Worm (Caenorhabditis elegans) whole organism, mixed stage, embryonic: ENCODE results near the gene rbmx-2.

Experiments
- blmp-1 ChIP-seq: fragments of 150-350 bp; optimal IDR thresholded peaks from 2 replicates; lab custom pipeline; 2014; ENCODE audit warnings: missing biosample characterization, missing genetic modification characterization
- ces-1 ChIP-seq: fragments of 150-350 bp; optimal IDR thresholded peaks from 2 replicates; lab custom pipeline; 2014; ENCODE audit warnings: missing biosample characterization, missing genetic modification reagents, missing genetic modification characterization
- lsy-2 ChIP-seq: fragments of 150-350 bp; optimal IDR thresholded peaks from 2 replicates; lab custom pipeline; 2014; ENCODE audit warnings: missing biosample characterization, missing genetic modification characterization
- mep-1 ChIP-seq: fragments of 150-350 bp; optimal IDR thresholded peaks from 2 replicates; lab custom pipeline; 2017; ENCODE audit warnings: missing biosample characterization, missing genetic modification reagents, missing genetic modification characterization, inconsistent platforms
- nhr-28 ChIP-seq: fragments of 150-350 bp; optimal IDR thresholded peaks from 2 replicates; lab custom pipeline; 2014; ENCODE audit warnings: missing biosample characterization, missing genetic modification characterization
- pha-4 ChIP-seq: fragments of 150-350 bp; optimal IDR thresholded peaks from 2 replicates; lab custom pipeline; 2018; ENCODE audit warnings: missing biosample characterization, missing genetic modification reagents, missing genetic modification characterization
- snpc-4 ChIP-seq: fragments of 150-350 bp; optimal IDR thresholded peaks from 2 replicates; lab custom pipeline; 2014; ENCODE audit warnings: missing biosample characterization, missing genetic modification characterization
- unc-39 ChIP-seq: fragments of 150-350 bp; optimal IDR thresholded peaks from 2 replicates; lab custom pipeline; 2014; ENCODE audit warnings: missing biosample characterization, missing genetic modification characterization
- unc-62 ChIP-seq: fragments of 150-350 bp; optimal IDR thresholded peaks from 2 replicates; lab custom pipeline; 2014; ENCODE audit warnings: missing biosample characterization, missing genetic modification reagents, missing genetic modification characterization

- TF ChIP-seq ces-1 (GFP tag; lab: Kevin White, UChicago) (no peak), nhr-28 (tag; lab: Kevin White, UChicago) (no peak), mep-1 (no peak), snpc-4 (tag; lab: Kevin White, UChicago) (no peak), lsy-2 (tag; lab: Kevin White, UChicago) (no peak), blmp-1 (tag; lab: Kevin White, UChicago) (no peak), pha-4 (tag; lab: Kevin White, UChicago) (no peak), unc-62 (GFP tag; lab: Kevin White, UChicago) (no peak), unc-39 (tag; lab: Kevin White, UChicago) (no peak)
Measured at ce11 chrII:6147131-6147530, 49.6 kb downstream of the rbmx-2 start.
